Fruit fly (Drosophila melanogaster) whole organism, embryonic: ENCODE data around the gene Cad96Cb.

ENCODE experiments used
- CG11085 ChIP-seq: fragments of 200-800 bp; sonication (Bioruptor generic); IDR thresholded peaks from 2 replicates; pipeline ENCODE4 v1.3.6; 2022; ENCODE audit warnings: missing biosample characterization, missing genetic modification characterization
- H15 ChIP-seq: fragments of 200-800 bp; sonication (Bioruptor generic); IDR thresholded peaks from 3 replicates; pipeline ENCODE4 v1.3.6; 2022; ENCODE audit warnings: missing biosample characterization, missing genetic modification characterization

DNA sequence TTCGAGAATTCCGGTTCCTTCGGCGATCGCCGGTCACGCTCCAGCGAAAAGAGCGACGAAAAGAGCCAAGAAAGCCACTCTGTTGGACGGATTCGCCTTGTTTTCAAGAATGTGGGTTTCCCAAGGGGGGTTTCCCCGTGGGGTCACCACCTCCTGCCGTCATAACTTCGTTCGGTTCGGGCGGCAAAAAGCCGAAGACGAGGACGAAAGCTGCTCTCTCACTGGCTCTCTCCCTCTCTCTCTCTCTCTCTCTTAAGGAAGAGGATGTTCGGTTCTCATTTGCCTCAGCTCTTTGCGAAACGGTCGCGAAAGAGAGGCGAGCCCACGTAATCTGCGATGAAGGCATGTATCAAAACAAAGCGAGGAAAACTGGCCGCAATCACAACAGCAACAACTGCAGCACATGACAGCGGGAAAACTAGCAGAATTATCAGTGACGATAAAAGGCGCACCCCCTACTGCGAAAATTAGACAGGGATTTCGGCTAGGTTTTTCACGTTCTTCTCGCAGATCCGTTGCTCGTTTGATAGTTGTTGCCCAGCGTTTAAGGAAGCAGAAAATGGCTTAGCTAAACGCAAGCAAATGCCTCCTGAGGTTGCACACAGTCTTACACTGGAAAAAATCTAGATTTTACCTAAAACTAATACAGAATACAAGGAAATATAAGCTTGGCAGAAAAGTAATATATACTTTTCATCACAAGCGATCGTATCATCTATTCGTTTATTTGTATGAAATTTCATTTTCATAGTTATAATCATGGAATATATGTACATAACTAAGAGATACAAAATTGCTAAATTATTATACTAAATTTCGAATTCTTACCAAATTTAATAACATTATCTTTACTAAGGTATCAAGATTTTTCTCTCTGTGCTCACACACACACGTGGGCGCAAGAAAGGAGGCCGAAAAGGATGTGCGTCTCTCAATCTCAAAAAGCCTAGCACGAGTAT lies 48.4 kb downstream of the Cad96Cb start, which contains the start of gene dan:
- no peak for TF ChIP-seq CG11085
- no peak for TF ChIP-seq H15 (GFP tag; lab: Robert Waterston, UW)
